Worm (Caenorhabditis elegans) whole organism, late embryonic: ENCODE data around the gene rpl-10.

ENCODE experiments used
- C08G9.2 ChIP-seq: sonication (generic microtip); optimal IDR thresholded peaks from 2 replicates; lab custom pipeline; 2016; ENCODE audit warnings: mild to moderate bottlenecking, missing genetic modification characterization, moderate library complexity, missing compliant biosample characterization
- C38D4.7 ChIP-seq: fragments of 200-800 bp; sonication (Bioruptor generic); optimal IDR thresholded peaks from 2 replicates; lab custom pipeline; 2018; ENCODE audit warnings: mild to moderate bottlenecking, missing genetic modification characterization, moderate library complexity, missing compliant biosample characterization
- K02D7.2 ChIP-seq: sonication (generic microtip); optimal IDR thresholded peaks from 2 replicates; lab custom pipeline; 2017; ENCODE audit warnings: mild to moderate bottlenecking, missing genetic modification characterization, missing compliant biosample characterization
- K09A11.1 ChIP-seq: sonication (generic microtip); optimal IDR thresholded peaks from 2 replicates; lab custom pipeline; 2017; ENCODE audit warnings: antibody characterized with exemption, mild to moderate bottlenecking, missing genetic modification characterization, missing compliant biosample characterization; ENCODE audit not compliant: insufficient read depth
- T23F11.4 ChIP-seq: fragments of 200-800 bp; sonication (Bioruptor generic); optimal IDR thresholded peaks from 2 replicates; lab custom pipeline; 2018; ENCODE audit warnings: mild to moderate bottlenecking, missing genetic modification characterization, missing compliant biosample characterization
- Y22D7AL.16 ChIP-seq: sonication (generic microtip); optimal IDR thresholded peaks from 2 replicates; lab custom pipeline; 2016; ENCODE audit warnings: missing genetic modification characterization, missing compliant biosample characterization
- ama-1 ChIP-seq: fragments of 150-350 bp; optimal IDR thresholded peaks from 2 replicates; lab custom pipeline; 2014
- ceh-14 ChIP-seq: sonication (generic microtip); optimal IDR thresholded peaks from 2 replicates; lab custom pipeline; 2016; ENCODE audit warnings: missing genotype, missing genetic modification characterization, missing compliant biosample characterization
- ceh-18 ChIP-seq: sonication (generic microtip); optimal IDR thresholded peaks from 2 replicates; lab custom pipeline; 2016; ENCODE audit warnings: missing genetic modification characterization, missing compliant biosample characterization
- ceh-19 ChIP-seq: fragments of 200-800 bp; sonication (Bioruptor generic); optimal IDR thresholded peaks from 2 replicates; lab custom pipeline; 2018; ENCODE audit warnings: mild to moderate bottlenecking, missing genetic modification characterization, missing compliant biosample characterization
- ceh-2 ChIP-seq: sonication (generic microtip); optimal IDR thresholded peaks from 2 replicates; lab custom pipeline; 2016; ENCODE audit warnings: missing genotype, missing genetic modification characterization, missing compliant biosample characterization
- ceh-30 ChIP-seq: fragments of 150-350 bp; optimal IDR thresholded peaks from 2 replicates; lab custom pipeline; 2014; ENCODE audit warnings: missing biosample characterization, missing genetic modification characterization
- ceh-31 ChIP-seq: sonication (generic microtip); optimal IDR thresholded peaks from 2 replicates; lab custom pipeline; 2016; ENCODE audit warnings: missing genetic modification characterization, missing compliant biosample characterization
- ceh-34 ChIP-seq: sonication (generic microtip); optimal IDR thresholded peaks from 2 replicates; lab custom pipeline; 2016; ENCODE audit warnings: mild to moderate bottlenecking, missing genetic modification characterization, missing compliant biosample characterization
- ceh-45 ChIP-seq: fragments of 200-800 bp; sonication (Bioruptor generic); IDR thresholded peaks from 2 replicates; pipeline ENCODE4 v1.3.6; 2022; ENCODE audit warnings: missing genetic modification reagents, missing genetic modification characterization, missing compliant biosample characterization
- ceh-6 ChIP-seq: fragments of 200-800 bp; sonication (Bioruptor generic); optimal IDR thresholded peaks from 2 replicates; lab custom pipeline; 2018; ENCODE audit warnings: mild to moderate bottlenecking, missing genetic modification characterization, missing compliant biosample characterization
- che-1 ChIP-seq: sonication (generic microtip); optimal IDR thresholded peaks from 2 replicates; lab custom pipeline; 2016; ENCODE audit warnings: mild to moderate bottlenecking, missing genetic modification characterization, missing compliant biosample characterization
- dmd-4 ChIP-seq: sonication (generic microtip); optimal IDR thresholded peaks from 2 replicates; lab custom pipeline; 2016; ENCODE audit warnings: borderline replicate concordance, missing genetic modification characterization, missing compliant biosample characterization
- elt-2 ChIP-seq: sonication (generic microtip); optimal IDR thresholded peaks from 2 replicates; lab custom pipeline; 2016; ENCODE audit warnings: missing genetic modification reagents, missing genetic modification characterization, missing compliant biosample characterization
- elt-4 ChIP-seq: sonication (generic microtip); optimal IDR thresholded peaks from 2 replicates; lab custom pipeline; 2016; ENCODE audit warnings: missing genetic modification characterization, missing compliant biosample characterization
- eyg-1 ChIP-seq: sonication (generic microtip); optimal IDR thresholded peaks from 2 replicates; lab custom pipeline; 2016; ENCODE audit warnings: missing genotype, missing genetic modification characterization, missing compliant biosample characterization
- fkh-10 ChIP-seq: fragments of 150-350 bp; optimal IDR thresholded peaks from 2 replicates; lab custom pipeline; 2014; ENCODE audit warnings: missing biosample characterization, missing genetic modification reagents, missing genetic modification characterization
- fkh-6 ChIP-seq: sonication (generic microtip); optimal IDR thresholded peaks from 2 replicates; lab custom pipeline; 2016; ENCODE audit warnings: missing genetic modification characterization, missing compliant biosample characterization
- gmeb-2 ChIP-seq: sonication (generic microtip); optimal IDR thresholded peaks from 2 replicates; lab custom pipeline; 2016; ENCODE audit warnings: missing genetic modification characterization, inconsistent platforms, missing compliant biosample characterization
- hlh-13 ChIP-seq: fragments of 200-800 bp; sonication (Bioruptor generic); optimal IDR thresholded peaks from 2 replicates; lab custom pipeline; 2018; ENCODE audit warnings: mild to moderate bottlenecking, missing genetic modification characterization, missing compliant biosample characterization
- hlh-15 ChIP-seq: sonication (generic microtip); optimal IDR thresholded peaks from 2 replicates; lab custom pipeline; 2016; ENCODE audit warnings: missing genetic modification characterization, missing compliant biosample characterization
- hlh-8 ChIP-seq: sonication (generic microtip); optimal IDR thresholded peaks from 2 replicates; lab custom pipeline; 2016; ENCODE audit warnings: missing genotype, missing genetic modification characterization, missing compliant biosample characterization
- lim-6 ChIP-seq: sonication (generic microtip); optimal IDR thresholded peaks from 2 replicates; lab custom pipeline; 2016; ENCODE audit warnings: missing genetic modification characterization, missing compliant biosample characterization
- mec-3 ChIP-seq: sonication (generic microtip); optimal IDR thresholded peaks from 2 replicates; lab custom pipeline; 2016; ENCODE audit warnings: borderline replicate concordance, missing genetic modification characterization, missing compliant biosample characterization
- nhr-232 ChIP-seq: sonication (generic microtip); optimal IDR thresholded peaks from 2 replicates; lab custom pipeline; 2016; ENCODE audit warnings: missing genetic modification characterization, missing compliant biosample characterization
- npax-4 ChIP-seq: sonication (generic microtip); optimal IDR thresholded peaks from 2 replicates; lab custom pipeline; 2016; ENCODE audit warnings: missing genetic modification characterization, missing compliant biosample characterization
- pax-1 ChIP-seq: fragments of 150-350 bp; optimal IDR thresholded peaks from 2 replicates; lab custom pipeline; 2014; ENCODE audit warnings: missing biosample characterization, missing genetic modification characterization
- pha-4 ChIP-seq: fragments of 150-350 bp; optimal IDR thresholded peaks from 2 replicates; lab custom pipeline; 2018; ENCODE audit warnings: missing biosample characterization, missing genetic modification reagents, missing genetic modification characterization
- pqm-1 ChIP-seq: sonication (generic microtip); optimal IDR thresholded peaks from 2 replicates; lab custom pipeline; 2016; ENCODE audit warnings: missing genetic modification characterization, missing compliant biosample characterization
- rnt-1 ChIP-seq: sonication (generic microtip); optimal IDR thresholded peaks from 2 replicates; lab custom pipeline; 2016; ENCODE audit warnings: missing genetic modification characterization, missing compliant biosample characterization
- sdc-2 ChIP-seq: sonication (generic microtip); optimal IDR thresholded peaks from 2 replicates; lab custom pipeline; 2016; ENCODE audit warnings: missing genotype, missing genetic modification characterization, missing compliant biosample characterization
- sox-2 ChIP-seq: fragments of 200-800 bp; sonication (Bioruptor generic); IDR thresholded peaks from 2 replicates; pipeline ENCODE4 v1.3.6; 2022; ENCODE audit warnings: missing genetic modification reagents, missing genetic modification characterization, missing compliant biosample characterization
- syd-9 ChIP-seq: sonication (generic microtip); optimal IDR thresholded peaks from 2 replicates; lab custom pipeline; 2016; ENCODE audit warnings: mild to moderate bottlenecking, missing genetic modification characterization, moderate library complexity, missing compliant biosample characterization
- tbx-7 ChIP-seq: sonication (generic microtip); optimal IDR thresholded peaks from 2 replicates; lab custom pipeline; 2016; ENCODE audit warnings: missing genotype, missing genetic modification characterization, missing compliant biosample characterization
- unc-3 ChIP-seq, 2 experiments: fragments of 200-800 bp in 1 of 2; sonication (Bioruptor generic) in 1 of 2; sonication (generic microtip) in 1 of 2; conservative IDR thresholded peaks in 1 of 2; optimal IDR thresholded peaks in 1 of 2; 2 replicates each; pipeline versions ENCODE4 v1.3.6 to Lab custom; 2016 to 2022; ENCODE audit warnings: missing compliant biosample characterization in 2 of 2, missing genetic modification characterization in 2 of 2, missing genetic modification reagents in 1 of 2
- unc-55 ChIP-seq: sonication (generic microtip); optimal IDR thresholded peaks from 2 replicates; lab custom pipeline; 2017; ENCODE audit warnings: missing biosample characterization, missing genetic modification reagents, missing genetic modification characterization
- unc-86 ChIP-seq: sonication (generic microtip); optimal IDR thresholded peaks from 2 replicates; lab custom pipeline; 2016; ENCODE audit warnings: missing genetic modification characterization, missing compliant biosample characterization

rpl-10 gene

ce11 chrII:8128273-8129039, 15.2 kb upstream of the rpl-10 start (continued):
- TF ChIP-seq unc-3 (GFP tag; conservative IDR thresholded peaks at IDR 0.05; lab: Robert Waterston, UW) (no peak), unc-3 (tag; optimal IDR thresholded peaks at IDR 0.05; lab: Kevin White, UChicago) (no peak), unc-86 (no peak), mec-3 (tag; lab: Kevin White, UChicago) (peak; percentile 43), ceh-6 (GFP tag; lab: Kevin White, UChicago) (no peak), T23F11.4 (peak; percentile 57), ceh-30 (tag; lab: Kevin White, UChicago) (no peak), ceh-31 (peak; percentile 66), hlh-13 (no peak), eyg-1 (tag; lab: Kevin White, UChicago) (no peak), Y22D7AL.16 (no peak), K02D7.2 (tag; lab: Kevin White, UChicago) (no peak), dmd-4 (no peak), ceh-19 (no peak), ceh-34 (peak; percentile 63), ceh-2 (no peak), syd-9 (peak; percentile 70), C08G9.2 (tag; lab: Kevin White, UChicago) (peak; percentile 31), npax-4 (tag; lab: Kevin White, UChicago) (no peak), pha-4 (no peak), fkh-10 (GFP tag; lab: Kevin White, UChicago) (no peak), ceh-18 (peak; percentile 58)

DNA sequence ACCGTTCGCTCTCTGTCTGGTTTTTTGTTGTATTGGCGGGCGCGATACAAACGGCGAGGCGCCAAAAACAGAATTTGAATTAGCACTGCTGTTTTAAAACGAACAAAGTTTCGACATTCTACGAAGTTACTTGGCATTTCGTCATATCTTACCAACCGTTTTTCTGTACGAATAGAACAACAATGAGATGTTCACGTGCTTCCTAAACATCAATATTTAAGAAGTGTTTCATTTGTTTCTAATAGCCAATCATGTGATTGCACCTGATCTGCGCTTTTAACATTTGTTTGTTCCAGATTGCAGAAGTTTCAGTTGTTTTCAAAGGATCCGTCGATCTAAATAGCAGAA, 14.7 kb upstream of the rpl-10 start:
- TF ChIP-seq ceh-14 (tag; lab: Kevin White, UChicago): no peak
- TF ChIP-seq elt-2: no peak
- no peak for TF ChIP-seq rnt-1
- TF ChIP-seq dmd-4: no peak
- TF ChIP-seq C38D4.7: no peak
- TF ChIP-seq tbx-7 (tag; lab: Kevin White, UChicago): no peak
- no peak for TF ChIP-seq hlh-8 (tag; lab: Kevin White, UChicago)
- TF ChIP-seq hlh-15: no peak
- no peak for TF ChIP-seq hlh-13
- TF ChIP-seq che-1 (tag; lab: Kevin White, UChicago): no peak
- no peak for TF ChIP-seq sdc-2 (tag; lab: Kevin White, UChicago)
- TF ChIP-seq unc-86: no peak
- no peak for TF ChIP-seq fkh-10 (GFP tag; lab: Kevin White, UChicago)
- no peak for TF ChIP-seq elt-4 (tag; lab: Kevin White, UChicago)
- TF ChIP-seq gmeb-2 (tag; lab: Kevin White, UChicago): no peak
- no peak for TF ChIP-seq nhr-232 (tag; lab: Kevin White, UChicago)
- TF ChIP-seq pqm-1 (tag; lab: Kevin White, UChicago): no peak

DNA sequence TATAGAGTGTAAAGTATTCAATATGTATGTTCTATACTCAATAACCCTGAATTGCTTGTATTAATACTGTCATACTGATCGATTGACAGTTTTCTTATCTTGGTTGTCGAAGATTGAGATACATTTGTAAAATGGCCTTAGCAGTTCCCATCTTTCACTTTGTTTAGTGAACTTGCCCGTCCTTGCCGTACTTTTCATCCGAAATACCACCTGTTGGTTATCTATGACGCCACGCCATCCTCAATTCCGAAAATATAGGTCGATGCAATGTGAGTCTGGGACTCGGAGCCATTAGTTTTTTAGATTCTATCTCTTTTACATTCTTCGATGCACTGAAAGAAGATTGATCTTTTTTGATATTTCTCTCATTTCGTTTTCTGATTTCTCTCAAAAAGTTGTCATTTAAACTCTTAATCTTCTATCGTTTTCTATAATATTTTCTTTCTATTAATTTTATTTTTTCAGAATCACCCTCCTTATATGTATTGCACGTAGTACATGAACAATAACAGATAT, 14.1 kb upstream of the rpl-10 start, which contains the start of gene ulp-4:
Gene ulp-4, plus strand, starts transcription at position 466 of the 516 bp plus-strand sequence.
- TF ChIP-seq ceh-31 (no peak), fkh-10 (GFP tag; lab: Kevin White, UChicago) (no peak), dmd-4 (no peak), ceh-18 (no peak), ama-1 (lab: Kevin White, UChicago) (no peak), lim-6 (tag; lab: Kevin White, UChicago) (no peak), hlh-13 (no peak), Y22D7AL.16 (no peak), mec-3 (tag; lab: Kevin White, UChicago) (no peak), fkh-6 (no peak), K09A11.1 (tag; lab: Kevin White, UChicago) (no peak), pax-1 (tag; lab: Kevin White, UChicago) (no peak), unc-55 (GFP tag; lab: Kevin White, UChicago) (no peak), ceh-45 (GFP tag; lab: Robert Waterston, UW) (no peak), nhr-232 (tag; lab: Kevin White, UChicago) (no peak), T23F11.4 (no peak), sox-2 (GFP tag; lab: Robert Waterston, UW) (no peak), npax-4 (tag; lab: Kevin White, UChicago) (no peak), K02D7.2 (tag; lab: Kevin White, UChicago) (no peak)
